Worm (Caenorhabditis elegans): ENCODE data around the gene F16B12.6.
A peak's percentile ranks its signal among the peaks of the same experiment; 100 is the strongest.

ce11 chrX:14101986-14102385, at the start of gene F16B12.6:
- TF ChIP-seq W03F9.2 (tag; optimal IDR thresholded peaks at IDR 0.05) (no peak), dao-5 (tag; optimal IDR thresholded peaks at IDR 0.05) (no peak), him-1 (tag; optimal IDR thresholded peaks at IDR 0.05) (peak; percentile 32)
